Fruit fly (Drosophila melanogaster) whole organism, prepupa: ENCODE results near the gene Piezo.

Source experiments
- CG11762 ChIP-seq: fragments of 200-800 bp; sonication (Bioruptor generic); optimal IDR thresholded peaks from 3 replicates; lab custom pipeline; 2016; ENCODE audit warnings: missing biosample characterization, missing genetic modification characterization; ENCODE audit not compliant: insufficient read depth
- CG8119 ChIP-seq: fragments of 200-800 bp; sonication (Bioruptor generic); IDR thresholded peaks from 3 replicates; pipeline ENCODE4 v1.3.6; 2022; ENCODE audit warnings: missing biosample characterization, missing genetic modification characterization
- Gug ChIP-seq: fragments of 200-800 bp; sonication (Bioruptor generic); IDR thresholded peaks from 2 replicates; pipeline ENCODE4 v1.3.6; 2022; ENCODE audit warnings: missing biosample characterization, missing genetic modification characterization
- Hr4 ChIP-seq: fragments of 200-800 bp; sonication (Bioruptor generic); optimal IDR thresholded peaks from 3 replicates; lab custom pipeline; 2016; ENCODE audit warnings: missing biosample characterization, missing genetic modification characterization
- OdsH ChIP-seq: fragments of 200-800 bp; sonication (Bioruptor generic); optimal IDR thresholded peaks from 3 replicates; lab custom pipeline; 2016; ENCODE audit warnings: missing biosample characterization, missing genetic modification characterization
- esn ChIP-seq: fragments of 200-800 bp; sonication (Bioruptor generic); optimal IDR thresholded peaks from 2 replicates; lab custom pipeline; 2016; ENCODE audit warnings: missing biosample characterization, mild to moderate bottlenecking, missing genetic modification characterization, moderate library complexity
- lz ChIP-seq: fragments of 200-800 bp; sonication (Bioruptor generic); optimal IDR thresholded peaks from 3 replicates; lab custom pipeline; 2016; ENCODE audit warnings: missing biosample characterization, missing genetic modification characterization

DNA sequence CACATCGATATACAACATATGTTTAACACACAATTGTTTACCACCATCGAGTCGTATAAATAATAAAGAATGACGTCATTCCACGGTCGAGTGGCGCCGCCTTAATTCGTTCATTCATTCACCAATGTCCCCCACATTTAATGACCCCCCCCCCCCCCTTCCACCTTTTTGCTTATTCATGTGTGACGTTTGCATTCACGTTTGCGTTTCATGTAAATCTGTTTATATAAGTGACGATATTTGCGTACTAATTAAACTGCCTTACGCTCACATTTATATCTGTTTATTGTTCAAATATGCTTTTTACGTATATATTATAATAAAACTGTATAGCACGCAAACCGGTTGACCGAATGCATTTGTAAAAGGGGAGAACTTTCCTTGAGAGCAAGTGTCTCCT, 70.7 kb downstream of the Piezo start:
- TF ChIP-seq esn (GFP tag; lab: Kevin White, UChicago) = peak; percentile 18
- TF ChIP-seq OdsH (GFP tag; lab: Kevin White, UChicago) = no peak
- TF ChIP-seq Hr4 (GFP tag; lab: Kevin White, UChicago) = no peak
- no peak for TF ChIP-seq lz (GFP tag; lab: Kevin White, UChicago)
- no peak for TF ChIP-seq CG11762 (GFP tag; lab: Kevin White, UChicago)
- TF ChIP-seq Gug (GFP tag; lab: Robert Waterston, UW) = no peak
- no peak for TF ChIP-seq CG8119
